Worm (Caenorhabditis elegans) whole organism, mixed stage, embryonic: ENCODE data around the gene sre-4.

Experiments used
- elt-3 ChIP-seq: fragments of 150-350 bp; optimal IDR thresholded peaks from 2 replicates; lab custom pipeline; 2014; ENCODE audit warnings: missing biosample characterization, missing genetic modification characterization
- ham-2 ChIP-seq: fragments of 200-800 bp; sonication (Bioruptor generic); optimal IDR thresholded peaks from 2 replicates; lab custom pipeline; 2018; ENCODE audit warnings: mild to moderate bottlenecking, missing genetic modification characterization, missing compliant biosample characterization
- snpc-4 ChIP-seq: fragments of 150-350 bp; optimal IDR thresholded peaks from 2 replicates; lab custom pipeline; 2014; ENCODE audit warnings: missing biosample characterization, missing genetic modification characterization

- TF ChIP-seq ham-2 (no peak), elt-3 (no peak), snpc-4 (tag; lab: Kevin White, UChicago) (no peak)
These were observed 37.8 kb downstream of the sre-4 start, which contains the start of gene C28D4.5 for ce11 chrIV:9746762-9747161.
